Worm (Caenorhabditis elegans) whole organism, L2 larva: Measurements from ENCODE around the gene grl-11.

Experiments used
- F13H6.1 ChIP-seq: sonication (generic microtip); optimal IDR thresholded peaks from 2 replicates; lab custom pipeline; 2016; ENCODE audit warnings: missing genetic modification characterization, missing compliant biosample characterization
- R02D3.7 ChIP-seq: fragments of 150-350 bp; optimal IDR thresholded peaks from 2 replicates; lab custom pipeline; 2014; ENCODE audit warnings: missing biosample characterization, missing genetic modification characterization
- gmeb-1 ChIP-seq: fragments of 150-350 bp; optimal IDR thresholded peaks from 2 replicates; lab custom pipeline; 2014; ENCODE audit warnings: missing biosample characterization, missing genetic modification characterization
- nhr-11 ChIP-seq: fragments of 150-350 bp; optimal IDR thresholded peaks from 2 replicates; lab custom pipeline; 2014; ENCODE audit warnings: missing biosample characterization, missing genetic modification characterization
- skn-1 ChIP-seq: sonication (generic microtip); optimal IDR thresholded peaks from 2 replicates; lab custom pipeline; 2017; ENCODE audit warnings: missing biosample characterization, missing genetic modification characterization

- TF ChIP-seq F13H6.1 (tag; lab: Kevin White, UChicago): no peak
- TF ChIP-seq skn-1: no peak
- TF ChIP-seq R02D3.7 (tag; lab: Kevin White, UChicago): no peak
- TF ChIP-seq nhr-11: no peak
- TF ChIP-seq gmeb-1 (tag; lab: Kevin White, UChicago): no peak
Observed at ce11 chrIII:9081763-9082162, 36.4 kb downstream of the grl-11 start, which contains the start of gene far-2.
